Worm (Caenorhabditis elegans): ENCODE results near the gene C16C8.21.
"Not testable (repeated sequence)": the region's sequence is repeated elsewhere in the genome, so short reads cannot be mapped to it uniquely, and the experiment has no call there.

Gene C16C8.21

ce11 chrII:3490797-3491196, 42.8 kb downstream of the C16C8.21 start, which contains the start of gene fbxb-112:
fbxb-112 (plus strand) TSS chrII:3491097.
- not testable (repeated sequence) for TF ChIP-seq peb-1 (tag; optimal IDR thresholded peaks at IDR 0.05); sma-9 (GFP tag; optimal IDR thresholded peaks at IDR 0.05); sma-9 (tag; optimal IDR thresholded peaks at IDR 0.05); nhr-12 (tag; optimal IDR thresholded peaks at IDR 0.05)
